Worm (Caenorhabditis elegans) whole organism, early embryonic: ENCODE measurements around the gene F14H12.3.

Experiments used
- B0310.2 ChIP-seq: sonication (generic microtip); optimal IDR thresholded peaks from 2 replicates; lab custom pipeline; 2016; ENCODE audit warnings: mild to moderate bottlenecking, missing genetic modification characterization, missing compliant biosample characterization
- ama-1 ChIP-seq: fragments of 150-350 bp; optimal IDR thresholded peaks from 2 replicates; lab custom pipeline; 2014
- ceh-13 ChIP-seq: fragments of 200-800 bp; sonication (Bioruptor generic); optimal IDR thresholded peaks from 2 replicates; lab custom pipeline; 2018; ENCODE audit warnings: mild to moderate bottlenecking, missing genetic modification characterization, missing compliant biosample characterization
- hmbx-1 ChIP-seq: sonication (generic microtip); optimal IDR thresholded peaks from 2 replicates; lab custom pipeline; 2016; ENCODE audit warnings: mild to moderate bottlenecking, missing genetic modification characterization, missing compliant biosample characterization
- scrt-1 ChIP-seq: fragments of 200-800 bp; sonication (Bioruptor generic); IDR thresholded peaks from 2 replicates; pipeline ENCODE4 v1.3.6; 2022; ENCODE audit warnings: missing genetic modification characterization, missing compliant biosample characterization
- sea-1 ChIP-seq: fragments of 200-800 bp; sonication (Bioruptor generic); conservative IDR thresholded peaks from 2 replicates; pipeline ENCODE4 v1.3.6; 2022; ENCODE audit warnings: missing genetic modification characterization, missing compliant biosample characterization

- no peak for TF ChIP-seq scrt-1 (GFP tag; lab: Robert Waterston, UW)
- TF ChIP-seq sea-1 (GFP tag; lab: Robert Waterston, UW) = no peak
- no peak for TF ChIP-seq hmbx-1 (tag; lab: Kevin White, UChicago)
- no peak for TF ChIP-seq ceh-13
- TF ChIP-seq B0310.2 = no peak
- TF ChIP-seq ama-1 (lab: Kevin White, UChicago) = no peak
Observed at ce11 chrX:4297452-4297851, 46.6 kb upstream of the F14H12.3 start, which contains the start of gene paf-2.
